Worm (Caenorhabditis elegans): ENCODE measurements around the gene F29G6.1.

The F29G6.1 gene

ce11 chrX:11467320-11467732, 34.7 kb upstream of the F29G6.1 start (continued):
- 0 out of 2 replicates have a peak, but pooled peaks have one; percentile 57 for TF ChIP-seq daf-19 (GFP tag; conservative IDR thresholded peaks at IDR 0.05)
- TF ChIP-seq ceh-20 (GFP tag; IDR thresholded peaks at IDR 0.05) = no peak
- no peak for TF ChIP-seq nhr-111 (GFP tag; optimal IDR thresholded peaks at IDR 0.05)
- TF ChIP-seq egl-27 (tag; optimal IDR thresholded peaks at IDR 0.05) = no peak
- TF ChIP-seq rbr-2 (tag; optimal IDR thresholded peaks at IDR 0.05) = peak; percentile 80
- no peak; the same call in 1 of the 2 replicates for TF ChIP-seq dmd-8 (GFP tag; IDR thresholded peaks at IDR 0.05)
- TF ChIP-seq F49E8.2 (tag; optimal IDR thresholded peaks at IDR 0.05; ENCODE audit: borderline replicate concordance) = no peak
- peak; percentile 59 to 65 for TF ChIP-seq lsy-2 (tag; optimal IDR thresholded peaks at IDR 0.05)
- TF ChIP-seq dpl-1 (GFP tag; optimal IDR thresholded peaks at IDR 0.05) = no peak
- TF ChIP-seq hlh-11 (tag; optimal IDR thresholded peaks at IDR 0.05) = peak; percentile 73
- 0 out of 2 replicates have a peak, but pooled peaks have one; percentile 16 for TF ChIP-seq saeg-2 (GFP tag; IDR thresholded peaks at IDR 0.05)
- TF ChIP-seq nhr-237 (tag; optimal IDR thresholded peaks at IDR 0.05) = no peak
- peak in 1 of 2 experiments; percentile 97 for TF ChIP-seq unc-62 (GFP tag; optimal IDR thresholded peaks at IDR 0.05 in 1 of 2)
- no peak for TF ChIP-seq unc-62 (tag; optimal IDR thresholded peaks at IDR 0.05)

DNA sequence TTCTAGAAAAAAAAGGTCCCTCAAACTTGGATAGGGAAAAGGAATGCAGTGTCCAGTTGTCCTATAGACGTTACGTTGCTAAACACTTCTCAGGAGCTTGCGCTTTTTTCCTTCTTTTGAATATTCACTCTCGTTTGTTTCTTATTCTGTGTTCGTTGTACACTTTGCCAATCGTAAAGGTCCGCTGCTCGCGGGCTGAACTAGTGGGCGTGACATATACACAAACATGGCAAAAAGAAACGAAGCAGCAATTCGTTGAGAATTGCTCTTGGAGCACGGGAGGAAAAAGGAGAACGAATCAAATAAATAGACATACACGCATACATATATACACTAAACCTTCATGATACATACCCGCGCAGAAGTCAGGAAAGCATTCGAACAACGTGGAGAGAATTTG, 33.3 kb upstream of the F29G6.1 start:
- TF ChIP-seq snpc-1.2 (GFP tag; IDR thresholded peaks at IDR 0.05) (no peak), nhr-77 (tag; optimal IDR thresholded peaks at IDR 0.05) (no peak), aly-2 (tag; optimal IDR thresholded peaks at IDR 0.05) (no peak), lsy-2 (tag; optimal IDR thresholded peaks at IDR 0.05) (peak in 1 of 2 experiments; percentile 1), zfp-3 (GFP tag; conservative IDR thresholded peaks at IDR 0.05) (no peak), dmd-8 (GFP tag; IDR thresholded peaks at IDR 0.05) (no peak), hlh-30 (tag; optimal IDR thresholded peaks at IDR 0.05; ENCODE audit: insufficient read depth) (peak; percentile 62), egl-43 (GFP tag; IDR thresholded peaks at IDR 0.05) (no peak), ceh-82 (tag; optimal IDR thresholded peaks at IDR 0.05) (no peak), F10B5.3 (tag; optimal IDR thresholded peaks at IDR 0.05) (no peak), zip-2 (tag; optimal IDR thresholded peaks at IDR 0.05) (no peak), madf-5 (GFP tag; IDR thresholded peaks at IDR 0.05) (no peak), zfp-2 (tag; optimal IDR thresholded peaks at IDR 0.05) (no peak), zag-1 (tag; optimal IDR thresholded peaks at IDR 0.05) (no peak), Y75B8A.6 (GFP tag; IDR thresholded peaks at IDR 0.05) (no peak), daf-19 (GFP tag; conservative IDR thresholded peaks at IDR 0.05) (no peak), spr-3 (GFP tag; optimal IDR thresholded peaks at IDR 0.05) (no peak), D1046.2 (GFP tag; IDR thresholded peaks at IDR 0.05) (no peak), unc-39 (tag; optimal IDR thresholded peaks at IDR 0.05) (no peak), aha-1 (tag) (peak; percentile 93), mdt-29 (GFP tag; IDR thresholded peaks at IDR 0.05) (no peak), lim-7 (GFP tag; IDR thresholded peaks at IDR 0.05) (no peak), ztf-7 (tag; optimal IDR thresholded peaks at IDR 0.05) (no peak), ztf-11 (tag; optimal IDR thresholded peaks at IDR 0.05) (no peak), cey-2 (tag; optimal IDR thresholded peaks at IDR 0.05; ENCODE audit: borderline replicate concordance, insufficient read depth) (no peak), lir-3 (tag; optimal IDR thresholded peaks at IDR 0.05) (no peak), saeg-2 (GFP tag; IDR thresholded peaks at IDR 0.05) (no peak), ctbp-1 (GFP tag; IDR thresholded peaks at IDR 0.05) (peak; percentile 40; the same call in 1 of the 2 replicates), hlh-11 (tag; optimal IDR thresholded peaks at IDR 0.05) (no peak), ceh-62 (tag; optimal IDR thresholded peaks at IDR 0.05) (no peak), F37D6.2 (tag; optimal IDR thresholded peaks at IDR 0.05) (no peak), tag-97 (GFP tag; IDR thresholded peaks at IDR 0.05) (no peak), nhr-28 (tag; optimal IDR thresholded peaks at IDR 0.05) (no peak), duxl-1 (tag; optimal IDR thresholded peaks at IDR 0.05; ENCODE audit: poor library complexity) (no peak), madf-9 (GFP tag; conservative IDR thresholded peaks at IDR 0.05) (0 out of 2 replicates have a peak, but pooled peaks have one; percentile 28), T26A8.4 (GFP tag; IDR thresholded peaks at IDR 0.05) (no peak), daf-8 (GFP tag; IDR thresholded peaks at IDR 0.05) (no peak), sdz-12 (GFP tag; optimal IDR thresholded peaks at IDR 0.05) (no peak), lin-15B (tag; optimal IDR thresholded peaks at IDR 0.05) (no peak), set-16 (GFP tag; IDR thresholded peaks at IDR 0.05) (no peak), jun-1 (tag; optimal IDR thresholded peaks at IDR 0.05) (no peak), dve-1 (tag; optimal IDR thresholded peaks at IDR 0.05; ENCODE audit: insufficient read depth) (no peak)

All from whole organism, L4 larva.